Fruit fly (Drosophila melanogaster) whole organism, embryonic: ENCODE results near the gene CG9775.

Source experiments
- Blimp-1 ChIP-seq: fragments of 200-800 bp; sonication (Bioruptor generic); optimal IDR thresholded peaks from 3 replicates; lab custom pipeline; 2018; ENCODE audit warnings: missing biosample characterization, missing genetic modification characterization, mild to moderate bottlenecking, moderate library complexity, missing genetic modification reagents
- BtbVII ChIP-seq: fragments of 200-800 bp; sonication (Bioruptor generic); optimal IDR thresholded peaks from 3 replicates; lab custom pipeline; 2017; ENCODE audit warnings: missing biosample characterization, mild to moderate bottlenecking, missing genetic modification characterization
- CG10366 ChIP-seq: fragments of 200-800 bp; sonication (Bioruptor generic); IDR thresholded peaks from 2 replicates; pipeline ENCODE4 v1.3.6; 2022; ENCODE audit warnings: missing biosample characterization, missing genetic modification characterization
- CG10654 ChIP-seq: fragments of 200-800 bp; sonication (Bioruptor generic); optimal IDR thresholded peaks from 2 replicates; lab custom pipeline; 2016; ENCODE audit warnings: missing biosample characterization, missing genetic modification characterization
- CG12155 ChIP-seq: fragments of 200-800 bp; sonication (Bioruptor generic); optimal IDR thresholded peaks from 3 replicates; lab custom pipeline; 2016; ENCODE audit warnings: missing biosample characterization, missing genetic modification characterization
- CG14014 ChIP-seq: fragments of 200-800 bp; sonication (Bioruptor generic); IDR thresholded peaks from 2 replicates; pipeline ENCODE4 v1.3.6; 2022; ENCODE audit warnings: missing biosample characterization, missing genetic modification characterization
- CG15479 ChIP-seq: fragments of 200-800 bp; sonication (Bioruptor generic); optimal IDR thresholded peaks from 3 replicates; lab custom pipeline; 2019; ENCODE audit warnings: missing biosample characterization, mild to moderate bottlenecking, missing genetic modification characterization, moderate library complexity
- CG1603 ChIP-seq: fragments of 200-800 bp; sonication (Bioruptor generic); optimal IDR thresholded peaks from 2 replicates; lab custom pipeline; 2019; ENCODE audit warnings: missing biosample characterization, mild to moderate bottlenecking, missing genetic modification characterization, moderate library complexity
- CG17385 ChIP-seq: fragments of 200-800 bp; sonication (Bioruptor generic); optimal IDR thresholded peaks from 3 replicates; lab custom pipeline; 2018; ENCODE audit warnings: missing biosample characterization, mild to moderate bottlenecking, missing genetic modification characterization
- CG1832 ChIP-seq: fragments of 200-800 bp; sonication (Bioruptor generic); optimal IDR thresholded peaks from 2 replicates; lab custom pipeline; 2017; ENCODE audit warnings: missing biosample characterization, mild to moderate bottlenecking, missing genetic modification characterization, inconsistent platforms
- CG18619 ChIP-seq: fragments of 200-800 bp; sonication (Bioruptor generic); optimal IDR thresholded peaks from 3 replicates; lab custom pipeline; 2017; ENCODE audit warnings: missing biosample characterization, mild to moderate bottlenecking, missing genetic modification characterization
- CG18764 ChIP-seq: fragments of 200-800 bp; sonication (Bioruptor generic); optimal IDR thresholded peaks from 3 replicates; lab custom pipeline; 2016; ENCODE audit warnings: missing biosample characterization, missing genetic modification characterization
- CG2116 ChIP-seq: fragments of 200-800 bp; sonication (Bioruptor generic); optimal IDR thresholded peaks from 3 replicates; lab custom pipeline; 2018; ENCODE audit warnings: missing biosample characterization, mild to moderate bottlenecking, missing genetic modification characterization
- CG31388 ChIP-seq: fragments of 200-800 bp; sonication (Bioruptor generic); optimal IDR thresholded peaks from 2 replicates; lab custom pipeline; 2016; ENCODE audit warnings: missing biosample characterization, missing genetic modification characterization
- CG32767 ChIP-seq: fragments of 200-800 bp; sonication (Bioruptor generic); IDR thresholded peaks from 2 replicates; pipeline ENCODE4 v1.3.6; 2022; ENCODE audit warnings: missing biosample characterization, missing genetic modification characterization
- CG3726 ChIP-seq: fragments of 200-800 bp; sonication (Bioruptor generic); IDR thresholded peaks from 3 replicates; pipeline ENCODE4, ENCODE4 v1.3.6; 2022; ENCODE audit warnings: missing biosample characterization, missing genetic modification characterization
- CG3838 ChIP-seq: fragments of 200-800 bp; sonication (Bioruptor generic); optimal IDR thresholded peaks from 3 replicates; lab custom pipeline; 2016; ENCODE audit warnings: missing biosample characterization, missing genetic modification characterization
- CG7928 ChIP-seq: fragments of 200-800 bp; sonication (Bioruptor generic); optimal IDR thresholded peaks from 2 replicates; lab custom pipeline; 2017; ENCODE audit warnings: missing biosample characterization, mild to moderate bottlenecking, missing genetic modification characterization
- CG8388 ChIP-seq: fragments of 200-800 bp; sonication (Bioruptor generic); optimal IDR thresholded peaks from 2 replicates; lab custom pipeline; 2019; ENCODE audit warnings: missing biosample characterization, mild to moderate bottlenecking, missing genetic modification characterization, moderate library complexity
- CG8765 ChIP-seq: fragments of 200-800 bp; sonication (Bioruptor generic); IDR thresholded peaks from 2 replicates; pipeline ENCODE4 v1.3.6; 2022; ENCODE audit warnings: missing biosample characterization, missing genetic modification characterization
- CoRest ChIP-seq: fragments of 200-800 bp; sonication (Bioruptor generic); optimal IDR thresholded peaks from 3 replicates; lab custom pipeline; 2018; ENCODE audit warnings: missing biosample characterization, mild to moderate bottlenecking, missing genetic modification characterization, moderate library complexity
- Dek ChIP-seq: fragments of 200-800 bp; sonication (Bioruptor generic); optimal IDR thresholded peaks from 3 replicates; lab custom pipeline; 2019; ENCODE audit warnings: missing biosample characterization, mild to moderate bottlenecking, missing genetic modification characterization, moderate library complexity
- Doc3 ChIP-seq: fragments of 200-800 bp; sonication (Bioruptor generic); IDR thresholded peaks from 3 replicates; pipeline ENCODE4 v1.3.6; 2022; ENCODE audit warnings: missing biosample characterization, missing genetic modification characterization; ENCODE audit not compliant: partially characterized antibody
- Drgx ChIP-seq: fragments of 200-800 bp; sonication (Bioruptor generic); IDR thresholded peaks from 2 replicates; pipeline ENCODE4 v1.3.6; 2022; ENCODE audit warnings: missing biosample characterization, missing genetic modification characterization
- Hr39 ChIP-seq: fragments of >200 bp; optimal IDR thresholded peaks from 2 replicates; lab custom pipeline; 2017
- Lpt ChIP-seq: fragments of >200 bp; optimal IDR thresholded peaks from 2 replicates; lab custom pipeline; 2018; ENCODE audit warnings: missing biosample characterization, missing genetic modification characterization
- Med ChIP-seq: fragments of 200-800 bp; sonication (Bioruptor generic); peaks from one replicate; lab custom pipeline; 2016; ENCODE audit warnings: missing biosample characterization, missing genetic modification characterization, mild to moderate bottlenecking, inconsistent platforms, moderate library complexity
- Opbp ChIP-seq: fragments of 200-800 bp; sonication (Bioruptor generic); IDR thresholded peaks from 3 replicates; pipeline ENCODE4 v1.3.6; 2022; ENCODE audit warnings: missing biosample characterization, missing genetic modification characterization; ENCODE audit not compliant: partially characterized antibody
- PHDP ChIP-seq: fragments of 200-800 bp; sonication (Bioruptor generic); optimal IDR thresholded peaks from 3 replicates; lab custom pipeline; 2018; ENCODE audit warnings: missing biosample characterization, mild to moderate bottlenecking, missing genetic modification characterization, moderate library complexity
- Xrp1 ChIP-seq: fragments of 200-800 bp; sonication (Bioruptor generic); IDR thresholded peaks from 2 replicates; pipeline ENCODE4 v1.3.6; 2022; ENCODE audit warnings: missing biosample characterization, missing genetic modification characterization
- al ChIP-seq: fragments of 200-800 bp; sonication (Bioruptor generic); IDR thresholded peaks from 2 replicates; pipeline ENCODE4 v1.3.6; 2022; ENCODE audit warnings: missing biosample characterization, missing genetic modification characterization
- ap ChIP-seq: fragments of 200-800 bp; sonication (Bioruptor generic); IDR thresholded peaks from 2 replicates; pipeline ENCODE4 v1.3.6; 2022; ENCODE audit warnings: missing biosample characterization, missing genetic modification characterization
- bsh ChIP-seq, 2 experiments: fragments of 200-800 bp; sonication (Bioruptor generic); optimal IDR thresholded peaks; 2 replicates each; lab custom pipeline; 2017 to 2018; ENCODE audit warnings: mild to moderate bottlenecking in 2 of 2, missing biosample characterization in 2 of 2, missing genetic modification characterization in 2 of 2, moderate library complexity in 1 of 2
- chif ChIP-seq, 2 experiments: fragments of 200-800 bp; sonication (Bioruptor generic); optimal IDR thresholded peaks; 3 replicates each; lab custom pipeline; 2016; ENCODE audit warnings: missing biosample characterization in 2 of 2, missing genetic modification characterization in 2 of 2
- crp ChIP-seq, 2 experiments: fragments of 200-800 bp; sonication (Bioruptor generic); optimal IDR thresholded peaks; 2 replicates in 1 of 2; 3 replicates in 1 of 2; lab custom pipeline; 2017; ENCODE audit warnings: missing biosample characterization in 2 of 2, missing genetic modification characterization in 2 of 2, mild to moderate bottlenecking in 1 of 2, moderate library complexity in 1 of 2
- gcm2 ChIP-seq: fragments of 200-800 bp; sonication (Bioruptor generic); optimal IDR thresholded peaks from 2 replicates; lab custom pipeline; 2016; ENCODE audit warnings: missing biosample characterization, missing genetic modification characterization
- gfzf ChIP-seq: fragments of 200-800 bp; sonication (Bioruptor generic); optimal IDR thresholded peaks from 2 replicates; lab custom pipeline; 2016; ENCODE audit warnings: missing biosample characterization, mild to moderate bottlenecking, missing genetic modification characterization, moderate library complexity
- kni ChIP-seq: fragments of 200-800 bp; sonication (Bioruptor generic); optimal IDR thresholded peaks from 3 replicates; lab custom pipeline; 2017; ENCODE audit warnings: mild to moderate bottlenecking, missing biosample characterization, missing genetic modification reagents, missing genetic modification characterization
- lola ChIP-seq, 3 experiments: fragments of >200 bp in 2 of 3; fragments of 200-800 bp in 1 of 3; sonication (Bioruptor generic) in 1 of 3; optimal IDR thresholded peaks; 2 replicates each; lab custom pipeline; 2017 to 2019; ENCODE audit warnings: missing biosample characterization in 3 of 3, missing genetic modification characterization in 3 of 3, mild to moderate bottlenecking in 1 of 3, moderate library complexity in 1 of 3
- oc ChIP-seq: fragments of 200-800 bp; sonication (Bioruptor generic); optimal IDR thresholded peaks from 2 replicates; lab custom pipeline; 2018; ENCODE audit warnings: missing biosample characterization, mild to moderate bottlenecking, missing genetic modification characterization, moderate library complexity
- org-1 ChIP-seq: fragments of 200-800 bp; sonication (Bioruptor generic); optimal IDR thresholded peaks from 2 replicates; lab custom pipeline; 2017; ENCODE audit warnings: missing biosample characterization, missing genetic modification characterization
- pnt ChIP-seq: fragments of 200-800 bp; sonication (Bioruptor generic); optimal IDR thresholded peaks from 3 replicates; lab custom pipeline; 2016; ENCODE audit warnings: missing biosample characterization, missing genetic modification characterization
- pum ChIP-seq: fragments of 200-800 bp; sonication (Bioruptor generic); optimal IDR thresholded peaks from 2 replicates; lab custom pipeline; 2016; ENCODE audit warnings: missing biosample characterization, missing genetic modification characterization
- ro ChIP-seq: fragments of 200-800 bp; sonication (Bioruptor generic); IDR thresholded peaks from 2 replicates; pipeline ENCODE4 v1.3.6; 2022; ENCODE audit warnings: missing biosample characterization, missing genetic modification characterization
- sd ChIP-seq: fragments of 200-800 bp; sonication (Bioruptor generic); optimal IDR thresholded peaks from 3 replicates; lab custom pipeline; 2018; ENCODE audit warnings: missing biosample characterization, mild to moderate bottlenecking, missing genetic modification characterization, moderate library complexity
- sens ChIP-seq: fragments of 200-800 bp; sonication (Bioruptor generic); peaks from one replicate; lab custom pipeline; 2016; ENCODE audit warnings: missing biosample characterization, missing genetic modification characterization
- slou ChIP-seq: fragments of 200-800 bp; sonication (Bioruptor generic); optimal IDR thresholded peaks from 3 replicates; lab custom pipeline; 2016; ENCODE audit warnings: missing biosample characterization, missing genetic modification characterization
- ssp ChIP-seq: fragments of 200-800 bp; sonication (Bioruptor generic); IDR thresholded peaks from 2 replicates; pipeline ENCODE4 v1.3.6; 2022; ENCODE audit warnings: missing biosample characterization, missing genetic modification characterization
- zen ChIP-seq: fragments of 200-800 bp; sonication (Bioruptor generic); optimal IDR thresholded peaks from 3 replicates; lab custom pipeline; 2018; ENCODE audit warnings: missing biosample characterization, mild to moderate bottlenecking, missing genetic modification characterization, moderate library complexity

CG9775 gene

DNA sequence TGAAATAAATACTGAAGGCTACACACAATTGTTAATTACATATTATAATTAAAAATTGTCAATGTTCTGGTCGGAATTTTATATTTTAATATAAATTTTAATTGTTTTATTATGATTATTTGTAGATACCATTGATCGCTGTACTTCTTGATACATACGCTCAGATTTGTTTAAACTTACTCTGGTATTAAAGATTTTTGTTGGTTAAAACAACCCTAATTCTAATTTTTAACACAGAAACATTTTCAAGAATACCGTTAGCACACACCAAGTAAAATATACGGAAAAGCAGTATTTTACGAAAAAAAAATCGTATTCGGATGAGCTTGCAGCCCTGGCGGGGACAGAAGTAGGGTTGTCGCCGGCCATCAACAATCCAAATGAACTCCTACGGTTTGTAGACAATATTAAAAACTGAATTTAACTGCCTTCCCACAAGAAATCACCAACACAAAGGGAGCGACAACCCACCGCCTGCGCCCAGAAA lies at the start of gene CG9775, which contains the start of the genes MED31 and slx1 (continued):
- TF ChIP-seq Hr39 (lab: Kevin White, UChicago) (no peak), ap (no peak), Lpt (GFP tag; lab: Kevin White, UChicago) (no peak), CG10654 (GFP tag; lab: Kevin White, UChicago) (peak; percentile 56), crp (GFP tag; optimal IDR thresholded peaks at IDR 0.05; lab: Kevin White, UChicago) (peak in 1 of 2 experiments; percentile 11), ssp (GFP tag; lab: Robert Waterston, UW) (peak; percentile 92), al (GFP tag; lab: Robert Waterston, UW) (peak; percentile 72), kni (no peak), CG10366 (GFP tag; lab: Robert Waterston, UW) (peak; percentile 52), CG18764 (peak; percentile 60), CG7928 (GFP tag; lab: Kevin White, UChicago) (peak; percentile 95), CoRest (tag; lab: Kevin White, UChicago) (peak; percentile 90), gfzf (GFP tag; lab: Kevin White, UChicago) (peak; percentile 55), org-1 (GFP tag; lab: Kevin White, UChicago) (peak; percentile 26), gcm2 (GFP tag; lab: Kevin White, UChicago) (no peak), Doc3 (GFP tag; lab: Robert Waterston, UW) (no peak), CG1832 (no peak), CG32767 (GFP tag; lab: Robert Waterston, UW) (no peak), CG17385 (GFP tag; lab: Kevin White, UChicago) (peak; percentile 64), chif (GFP tag; optimal IDR thresholded peaks at IDR 0.05; lab: Kevin White, UChicago) (no peak), slou (peak; percentile 41), CG3838 (GFP tag; lab: Kevin White, UChicago) (no peak), lola (GFP tag; optimal IDR thresholded peaks at IDR 0.05; lab: Kevin White, UChicago) (peak in 2 of 3 experiments; percentile 65 to 75), pnt (GFP tag; lab: Kevin White, UChicago) (peak; percentile 72), zen (tag; lab: Kevin White, UChicago) (peak; percentile 81), CG8388 (GFP tag; lab: Kevin White, UChicago) (peak; percentile 71), oc (tag; lab: Kevin White, UChicago) (peak; percentile 75), Xrp1 (peak; percentile 77), Dek (tag; lab: Kevin White, UChicago) (peak; percentile 72), ro (GFP tag; lab: Robert Waterston, UW) (no peak), CG8765 (0 out of 2 replicates have a peak, but pooled peaks have one; percentile 58)

DNA sequence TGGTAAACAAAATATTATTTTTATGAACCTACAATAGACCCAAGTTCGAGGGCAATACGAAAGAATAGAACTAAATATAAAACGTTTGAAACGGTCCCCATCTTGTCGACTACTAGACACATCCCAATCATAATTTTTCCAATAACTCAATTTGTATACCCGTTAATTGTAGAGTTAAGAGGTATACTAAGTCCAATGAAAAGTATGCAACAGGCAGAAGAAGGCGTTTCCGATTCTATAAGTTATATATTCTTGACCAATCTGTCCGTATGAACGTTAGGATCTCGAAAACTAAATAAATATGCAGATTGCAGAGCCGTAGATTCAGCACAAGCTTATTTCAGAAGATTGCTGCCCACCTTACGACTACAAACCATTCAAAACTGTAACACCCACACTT lies 48.9 kb upstream of the CG9775 start, which contains the start of gene CG33927:
Gene CG33927, minus strand, starts transcription at position 101 of the 400 bp plus-strand sequence.
- TF ChIP-seq CG10654 (GFP tag; lab: Kevin White, UChicago) (no peak), Dek (tag; lab: Kevin White, UChicago) (no peak), CG3726 (no peak), CG31388 (GFP tag; lab: Kevin White, UChicago) (no peak), CG12155 (no peak), PHDP (tag; lab: Kevin White, UChicago) (no peak)

DNA sequence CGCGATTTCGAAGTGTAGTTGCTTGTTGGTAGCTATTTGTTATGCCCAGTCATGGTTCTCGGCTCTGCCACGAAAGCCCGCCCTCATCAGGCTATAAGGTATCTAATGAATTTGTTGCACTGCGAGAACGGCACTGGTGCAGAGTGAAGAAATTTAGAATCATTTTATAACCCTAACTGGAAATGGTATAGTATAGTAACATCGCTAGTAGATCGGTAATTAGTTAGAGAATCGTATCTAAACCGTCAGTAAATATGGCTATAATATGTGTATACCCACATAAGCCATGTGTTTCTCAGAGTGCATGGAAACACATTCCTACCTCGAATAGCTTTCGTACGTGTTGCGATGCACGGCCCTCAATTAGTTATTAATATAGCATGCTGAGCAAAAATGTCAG lies 45.6 kb upstream of the CG9775 start:
- TF ChIP-seq Opbp (no peak), CG15479 (GFP tag; lab: Kevin White, UChicago) (no peak), CG2116 (GFP tag; lab: Kevin White, UChicago) (no peak), CG18619 (GFP tag; lab: Kevin White, UChicago) (no peak), sd (tag; lab: Kevin White, UChicago) (peak; percentile 2), bsh (GFP tag; optimal IDR thresholded peaks at IDR 0.05; lab: Kevin White, UChicago) (peak; percentile 13 to 60), CG14014 (GFP tag; lab: Robert Waterston, UW) (no peak), ap (no peak), Blimp-1 (peak; percentile 14), Med (GFP tag; lab: Kevin White, UChicago) (peak; percentile 47), pum (GFP tag; lab: Kevin White, UChicago) (no peak), sens (GFP tag; lab: Kevin White, UChicago) (peak; percentile 84), CG1603 (peak; percentile 0), Drgx (peak; percentile 78), BtbVII (GFP tag; lab: Kevin White, UChicago) (no peak)
